Worm (Caenorhabditis elegans): ENCODE results near the gene ceh-40.

ce11 chrX:12270841-12271240, 49.7 kb downstream of the ceh-40 start, which contains the start of gene otpl-8:
- TF ChIP-seq blmp-1 (tag; optimal IDR thresholded peaks at IDR 0.05) (no peak), unc-62 (GFP tag; optimal IDR thresholded peaks at IDR 0.05) (no peak), ceh-43 (GFP tag; optimal IDR thresholded peaks at IDR 0.05) (no peak), nhr-12 (tag; optimal IDR thresholded peaks at IDR 0.05) (no peak), nhr-237 (tag; optimal IDR thresholded peaks at IDR 0.05) (no peak), ztf-11 (tag; optimal IDR thresholded peaks at IDR 0.05) (no peak), elt-1 (tag; optimal IDR thresholded peaks at IDR 0.05; ENCODE audit: borderline replicate concordance, insufficient read depth) (no peak), nhr-28 (tag; optimal IDR thresholded peaks at IDR 0.05) (no peak)
